Fruit fly (Drosophila melanogaster) S2 (cell line): ENCODE measurements around the gene RhoGAP5A.

Source experiments
- CG8478 ChIP-seq: fragments of >200 bp; optimal IDR thresholded peaks from 2 replicates; lab custom pipeline; 2018
- CTCF ChIP-seq, 2 experiments: fragments of >200 bp; optimal IDR thresholded peaks; 2 replicates each; lab custom pipeline; 2018

dm6 chrX:5607647-5608046 lies 11.0 kb downstream of the RhoGAP5A start:
- no peak for TF ChIP-seq CG8478 (lab: Kevin White, UChicago)
- peak; percentile 71 to 77 for TF ChIP-seq CTCF (optimal IDR thresholded peaks at IDR 0.05; lab: Kevin White, UChicago)
